Worm (Caenorhabditis elegans) whole organism, L4 larva: Measurements from ENCODE around the gene Y54F10BM.6.

Experiments used
- F44E2.7 ChIP-seq: fragments of 200-800 bp; sonication (Bioruptor generic); IDR thresholded peaks from 2 replicates; pipeline ENCODE4 v2.1.2; 2022; ENCODE audit warnings: missing genetic modification characterization, missing compliant biosample characterization
- F49E8.2 ChIP-seq: sonication (generic microtip); optimal IDR thresholded peaks from 2 replicates; lab custom pipeline; 2016; ENCODE audit warnings: missing compliant biosample characterization, mild to moderate bottlenecking, missing genetic modification characterization, borderline replicate concordance
- T26A8.4 ChIP-seq: fragments of 200-800 bp; sonication (Bioruptor generic); IDR thresholded peaks from 2 replicates; pipeline ENCODE4 v1.3.6; 2022; ENCODE audit warnings: missing genetic modification characterization, missing compliant biosample characterization
- Y48G9A.11 ChIP-seq: fragments of 200-800 bp; sonication (Bioruptor generic); IDR thresholded peaks from 2 replicates; pipeline ENCODE4 v1.3.6; 2022; ENCODE audit warnings: missing genetic modification reagents, missing genetic modification characterization, missing compliant biosample characterization
- aha-1 ChIP-seq: fragments of 150-350 bp; peaks from one replicate; lab custom pipeline; 2014; ENCODE audit warnings: missing biosample characterization, missing genetic modification characterization
- ama-1 ChIP-seq: fragments of 150-350 bp; optimal IDR thresholded peaks from 2 replicates; lab custom pipeline; 2014; ENCODE audit warnings: inconsistent platforms, mixed read lengths
- attf-4 ChIP-seq: sonication (generic microtip); optimal IDR thresholded peaks from 3 replicates; lab custom pipeline; 2017; ENCODE audit warnings: missing biosample characterization, missing genetic modification characterization
- ceh-28 ChIP-seq: fragments of 150-350 bp; optimal IDR thresholded peaks from 2 replicates; lab custom pipeline; 2014; ENCODE audit warnings: missing biosample characterization, missing genetic modification reagents, missing genetic modification characterization
- ceh-32 ChIP-seq: sonication (generic microtip); optimal IDR thresholded peaks from 2 replicates; lab custom pipeline; 2016; ENCODE audit warnings: mild to moderate bottlenecking, missing genetic modification characterization, missing compliant biosample characterization; ENCODE audit not compliant: poor library complexity
- ceh-44 ChIP-seq: fragments of 200-800 bp; sonication (Bioruptor generic); IDR thresholded peaks from 2 replicates; pipeline ENCODE4 v1.3.6; 2022; ENCODE audit warnings: missing genetic modification reagents, missing genetic modification characterization, missing compliant biosample characterization
- daf-12 ChIP-seq: fragments of 150-350 bp; optimal IDR thresholded peaks from 2 replicates; lab custom pipeline; 2014; ENCODE audit warnings: missing biosample characterization, missing genetic modification reagents, missing genetic modification characterization
- daf-19 ChIP-seq: fragments of 200-800 bp; sonication (Bioruptor generic); conservative IDR thresholded peaks from 2 replicates; pipeline ENCODE4 v1.3.6; 2022; ENCODE audit warnings: missing genetic modification characterization, missing compliant biosample characterization
- daf-8 ChIP-seq: fragments of 200-800 bp; sonication (Bioruptor generic); IDR thresholded peaks from 2 replicates; pipeline ENCODE4 v1.3.6; 2022; ENCODE audit warnings: missing genetic modification characterization, missing compliant biosample characterization
- dmd-8 ChIP-seq: fragments of 200-800 bp; sonication (Bioruptor generic); IDR thresholded peaks from 2 replicates; pipeline ENCODE4 v1.3.6; 2022; ENCODE audit warnings: missing genetic modification characterization, missing compliant biosample characterization
- dve-1 ChIP-seq: sonication (generic microtip); optimal IDR thresholded peaks from 2 replicates; lab custom pipeline; 2017; ENCODE audit warnings: antibody characterized with exemption, mild to moderate bottlenecking, missing genetic modification characterization, missing compliant biosample characterization; ENCODE audit not compliant: insufficient read depth
- egl-27 ChIP-seq: sonication (generic microtip); optimal IDR thresholded peaks from 3 replicates; lab custom pipeline; 2017; ENCODE audit warnings: missing biosample characterization, missing genetic modification reagents, missing genetic modification characterization
- fos-1 ChIP-seq: fragments of 150-350 bp; optimal IDR thresholded peaks from 2 replicates; lab custom pipeline; 2014; ENCODE audit warnings: missing biosample characterization, missing genetic modification characterization
- hlh-11 ChIP-seq: fragments of 200-800 bp; sonication (Bioruptor generic); optimal IDR thresholded peaks from 2 replicates; lab custom pipeline; 2018; ENCODE audit warnings: mild to moderate bottlenecking, missing genetic modification characterization, missing compliant biosample characterization
- jun-1 ChIP-seq: fragments of 150-350 bp; optimal IDR thresholded peaks from 2 replicates; lab custom pipeline; 2014; ENCODE audit warnings: missing biosample characterization, missing genetic modification reagents, missing genetic modification characterization
- lin-15B ChIP-seq: fragments of 150-350 bp; sonication (generic microtip); optimal IDR thresholded peaks from 3 replicates; lab custom pipeline; 2014; ENCODE audit warnings: missing biosample characterization, missing genetic modification characterization
- lin-29 ChIP-seq: fragments of 200-800 bp; sonication (Bioruptor generic); IDR thresholded peaks from 2 replicates; pipeline ENCODE4 v1.3.6; 2022; ENCODE audit warnings: missing genetic modification reagents, missing genetic modification characterization, missing compliant biosample characterization
- lin-38 ChIP-seq: fragments of 200-800 bp; sonication (Bioruptor generic); IDR thresholded peaks from 2 replicates; pipeline ENCODE4 v1.3.6; 2022; ENCODE audit warnings: missing genetic modification reagents, missing genetic modification characterization, missing compliant biosample characterization
- lsy-2 ChIP-seq, 2 experiments: fragments of 150-350 bp in 1 of 2; sonication (generic microtip) in 1 of 2; optimal IDR thresholded peaks; 2 replicates each; lab custom pipeline; 2014 to 2017; ENCODE audit warnings: missing biosample characterization in 2 of 2, missing genetic modification characterization in 2 of 2
- madf-9 ChIP-seq: fragments of 200-800 bp; sonication (Bioruptor generic); conservative IDR thresholded peaks from 2 replicates; pipeline ENCODE4 v1.3.6; 2022; ENCODE audit warnings: missing genetic modification reagents, missing genetic modification characterization, missing compliant biosample characterization
- mes-2 ChIP-seq: sonication (generic microtip); optimal IDR thresholded peaks from 2 replicates; lab custom pipeline; 2016; ENCODE audit warnings: missing genotype, mild to moderate bottlenecking, missing genetic modification characterization, missing compliant biosample characterization; ENCODE audit not compliant: poor library complexity, severe bottlenecking
- mxl-2 ChIP-seq: fragments of 200-800 bp; sonication (Bioruptor generic); conservative IDR thresholded peaks from 2 replicates; pipeline ENCODE4 v1.3.6; 2022; ENCODE audit warnings: missing genetic modification reagents, missing genetic modification characterization, missing compliant biosample characterization
- nhr-102 ChIP-seq: sonication (generic microtip); optimal IDR thresholded peaks from 2 replicates; lab custom pipeline; 2016; ENCODE audit warnings: mild to moderate bottlenecking, missing genetic modification characterization, moderate library complexity, missing compliant biosample characterization
- nhr-25 ChIP-seq: sonication (generic microtip); optimal IDR thresholded peaks from 2 replicates; lab custom pipeline; 2017; ENCODE audit warnings: missing genetic modification characterization, mild to moderate bottlenecking, missing compliant biosample characterization, antibody characterized with exemption, moderate library complexity, borderline replicate concordance; ENCODE audit not compliant: insufficient read depth
- nhr-41 ChIP-seq: fragments of 200-800 bp; sonication (Bioruptor generic); IDR thresholded peaks from 2 replicates; pipeline ENCODE4 v1.3.6; 2022; ENCODE audit warnings: missing genetic modification reagents, missing genetic modification characterization, missing compliant biosample characterization
- nhr-48 ChIP-seq: sonication (generic microtip); optimal IDR thresholded peaks from 2 replicates; lab custom pipeline; 2016; ENCODE audit warnings: mild to moderate bottlenecking, missing genetic modification characterization, missing compliant biosample characterization
- nhr-6 ChIP-seq: fragments of 150-350 bp; optimal IDR thresholded peaks from 2 replicates; lab custom pipeline; 2014; ENCODE audit warnings: missing biosample characterization, missing genetic modification characterization
- nhr-76 ChIP-seq: fragments of 150-350 bp; optimal IDR thresholded peaks from 2 replicates; lab custom pipeline; 2014; ENCODE audit warnings: missing biosample characterization, missing genetic modification characterization
- php-3 ChIP-seq: fragments of 200-800 bp; sonication (Bioruptor generic); IDR thresholded peaks from 2 replicates; pipeline ENCODE4 v1.3.6; 2022; ENCODE audit warnings: missing genetic modification reagents, missing genetic modification characterization, missing compliant biosample characterization
- snpc-1.2 ChIP-seq: fragments of 200-800 bp; sonication (Bioruptor generic); IDR thresholded peaks from 2 replicates; pipeline ENCODE4 v1.3.6; 2022; ENCODE audit warnings: missing genetic modification reagents, missing genetic modification characterization, missing compliant biosample characterization
- spr-1 ChIP-seq: sonication (generic microtip); optimal IDR thresholded peaks from 2 replicates; lab custom pipeline; 2016; ENCODE audit warnings: mild to moderate bottlenecking, missing genetic modification characterization, missing compliant biosample characterization
- tag-97 ChIP-seq: fragments of 200-800 bp; sonication (Bioruptor generic); IDR thresholded peaks from 2 replicates; pipeline ENCODE4 v1.3.6; 2022; ENCODE audit warnings: missing genetic modification characterization, missing compliant biosample characterization
- tra-1 ChIP-seq: fragments of 200-800 bp; sonication (Bioruptor generic); IDR thresholded peaks from 2 replicates; pipeline ENCODE4 v1.3.6; 2022; ENCODE audit warnings: missing genetic modification reagents, missing genetic modification characterization, missing compliant biosample characterization
- zfp-3 ChIP-seq: fragments of 200-800 bp; sonication (Bioruptor generic); conservative IDR thresholded peaks from 2 replicates; pipeline ENCODE4 v1.3.6; 2022; ENCODE audit warnings: missing genetic modification reagents, missing genetic modification characterization, missing compliant biosample characterization
- ztf-11 ChIP-seq: fragments of 150-350 bp; optimal IDR thresholded peaks from 2 replicates; lab custom pipeline; 2014; ENCODE audit warnings: missing biosample characterization, missing genetic modification characterization

The Y54F10BM.6 gene

DNA sequence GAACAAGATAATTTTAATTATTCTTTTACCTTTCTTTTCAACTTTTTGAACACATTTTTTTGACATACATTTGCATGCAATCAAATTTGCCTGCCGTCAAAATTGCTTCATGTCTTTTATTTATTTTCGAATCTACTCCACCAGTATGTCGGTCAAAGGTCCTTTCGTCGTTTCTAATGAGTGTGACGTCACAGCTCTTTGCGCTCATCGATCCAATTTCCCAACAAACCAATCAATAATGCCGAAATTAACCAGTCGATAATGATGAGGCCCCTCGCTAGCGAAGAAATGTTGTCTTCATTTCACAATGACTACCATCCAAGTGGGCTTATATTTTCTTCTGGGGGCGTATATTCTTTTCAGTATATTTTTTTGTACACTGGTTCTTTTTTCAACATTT, at the start of gene Y54F10BM.6:
Gene Y54F10BM.6 (plus strand): TSS at position 301 of the 400 bp plus-strand sequence.
- TF ChIP-seq ceh-32 (tag; lab: Kevin White, UChicago) (no peak), F49E8.2 (no peak), nhr-25 (tag; lab: Kevin White, UChicago) (no peak)

DNA sequence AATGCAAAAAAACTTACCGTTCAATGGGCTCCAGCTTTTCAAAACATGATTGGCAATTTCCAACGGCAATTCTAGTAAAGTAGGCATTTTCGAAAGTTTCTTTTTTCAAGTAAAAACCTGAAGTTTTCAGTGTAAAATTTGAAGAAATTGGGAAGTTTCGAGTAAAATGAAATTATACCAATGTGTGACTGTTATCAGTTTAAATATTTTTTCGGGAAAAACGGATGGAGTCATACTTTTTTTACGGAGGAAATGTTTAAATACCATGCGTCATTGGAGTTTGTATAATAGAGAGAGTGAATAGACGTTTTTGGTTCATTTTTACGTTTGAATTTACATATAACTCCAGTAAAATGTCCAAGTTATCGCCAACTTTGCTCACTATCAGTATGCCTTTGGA, 43.6 kb upstream of the Y54F10BM.6 start, which contains the start of gene fbxa-12:
Gene fbxa-12 (plus strand): TSS at position 301 of the 400 bp plus-strand sequence.
- TF ChIP-seq F44E2.7 (GFP tag; lab: Robert Waterston, UW) (no peak), madf-9 (GFP tag; lab: Robert Waterston, UW) (no peak), nhr-102 (no peak), lsy-2 (tag; optimal IDR thresholded peaks at IDR 0.05; lab: Kevin White, UChicago) (no peak), attf-4 (tag; lab: Kevin White, UChicago) (no peak), fos-1 (no peak)

DNA sequence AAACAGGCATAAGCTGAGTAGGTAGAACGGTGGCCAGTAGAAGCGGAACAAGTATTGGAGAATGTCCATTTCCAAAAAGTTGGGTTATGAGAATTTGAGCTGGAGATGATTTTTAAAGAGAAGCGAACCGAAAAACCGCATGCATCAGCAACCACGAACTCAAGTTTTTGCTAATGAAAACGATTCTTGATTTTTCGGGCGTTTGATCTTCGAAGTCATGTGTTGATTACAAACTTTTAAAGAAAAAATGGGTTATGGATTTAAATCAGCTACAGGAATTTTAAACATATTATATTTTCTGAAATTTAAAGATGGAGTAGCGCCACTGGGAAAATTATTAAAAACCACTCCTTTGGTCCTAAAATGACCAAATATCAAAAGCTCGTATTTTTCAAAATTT, 39.1 kb upstream of the Y54F10BM.6 start, which contains the start of gene srd-65:
Gene srd-65 (minus strand): TSS at position 101 of the 400 bp plus-strand sequence.
- no peak for TF ChIP-seq nhr-6 (tag; lab: Kevin White, UChicago)
- no peak for TF ChIP-seq lin-38 (GFP tag; lab: Robert Waterston, UW)
- no peak for TF ChIP-seq hlh-11 (tag; lab: Kevin White, UChicago)
- TF ChIP-seq spr-1 (tag; lab: Kevin White, UChicago) = no peak

DNA sequence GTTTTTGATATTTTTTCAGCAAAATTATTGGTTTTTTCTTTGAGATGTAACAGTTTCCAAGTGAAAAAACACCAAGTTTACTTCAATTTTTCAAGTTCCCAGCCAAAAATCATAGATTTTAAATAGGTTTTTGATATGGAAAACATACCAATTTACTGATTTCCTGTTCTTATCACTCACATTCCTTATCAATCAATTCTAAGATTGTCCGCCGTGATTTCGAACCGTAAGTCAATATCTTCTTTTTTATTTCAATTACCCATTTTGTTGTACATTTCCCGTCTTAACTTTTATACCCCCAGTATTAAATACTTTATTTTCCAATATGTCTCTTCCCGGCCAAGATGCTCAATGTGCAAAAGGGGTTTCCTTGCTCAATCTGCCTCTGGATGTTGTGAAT, 38.6 kb upstream of the Y54F10BM.6 start, which contains the start of gene fbxa-38:
Gene fbxa-38 (plus strand): TSS at position 195 of the 400 bp plus-strand sequence.
- no peak for TF ChIP-seq lin-15B (tag; lab: Kevin White, UChicago)
- no peak for TF ChIP-seq ceh-44 (GFP tag; lab: Robert Waterston, UW)
- TF ChIP-seq ceh-28 (tag; lab: Kevin White, UChicago) = no peak
- no peak for TF ChIP-seq snpc-1.2 (GFP tag; lab: Robert Waterston, UW)
- TF ChIP-seq Y48G9A.11 (GFP tag; lab: Robert Waterston, UW) = no peak
- no peak for TF ChIP-seq egl-27 (tag; lab: Kevin White, UChicago)
- no peak for TF ChIP-seq ama-1 (lab: Kevin White, UChicago)
- TF ChIP-seq tag-97 (GFP tag; lab: Robert Waterston, UW) = no peak
- TF ChIP-seq ztf-11 (tag; lab: Kevin White, UChicago) = no peak
- no peak for TF ChIP-seq T26A8.4
- TF ChIP-seq nhr-48 (tag; lab: Kevin White, UChicago) = no peak
- no peak for TF ChIP-seq ceh-32 (tag; lab: Kevin White, UChicago)

DNA sequence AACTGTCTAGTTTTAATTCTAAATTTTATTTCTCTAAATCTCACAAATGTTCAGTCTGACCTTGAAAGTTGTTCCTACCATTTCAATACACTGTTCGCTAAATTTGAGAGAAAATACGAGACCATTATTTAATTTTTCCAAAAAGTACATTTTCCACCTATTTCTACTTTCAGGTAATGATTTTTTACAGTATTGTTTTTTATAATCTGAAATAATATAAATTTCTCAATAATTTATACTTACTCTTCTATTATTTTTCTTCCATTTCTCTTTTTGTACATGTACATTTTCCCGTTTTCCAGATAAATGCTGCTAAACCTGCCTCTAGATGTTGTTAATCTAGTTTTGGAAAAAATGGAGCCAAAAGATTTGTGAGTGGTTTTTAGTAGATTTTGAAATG, 35.6 kb upstream of the Y54F10BM.6 start, which contains the start of gene fbxa-62:
Gene fbxa-62 (plus strand): TSS at position 301 of the 400 bp plus-strand sequence.
- TF ChIP-seq zfp-3 (GFP tag; lab: Robert Waterston, UW) = no peak

DNA sequence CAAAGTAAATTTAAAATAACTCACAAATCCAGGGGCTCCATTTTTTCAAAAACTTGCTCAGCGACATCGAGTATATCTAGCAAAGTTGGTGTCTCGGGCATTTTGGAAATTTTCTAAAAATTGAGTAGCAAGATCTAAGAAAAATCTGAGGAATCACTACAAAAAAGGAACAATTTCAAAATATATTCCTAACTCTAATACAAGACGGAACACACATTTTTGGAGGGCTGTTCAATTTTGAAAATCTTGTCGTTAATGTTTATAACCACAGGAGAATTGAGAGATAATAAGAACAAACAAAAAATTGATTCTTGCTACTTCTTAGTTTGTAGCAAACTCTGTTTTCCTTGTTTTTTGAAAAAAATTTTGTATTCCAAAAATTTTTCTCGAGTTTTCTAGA, 30.7 kb upstream of the Y54F10BM.6 start, which contains the start of gene fbxa-47:
Gene fbxa-47 (minus strand): TSS at position 101 of the 400 bp plus-strand sequence.
- no peak for TF ChIP-seq mxl-2 (GFP tag; lab: Robert Waterston, UW)
- no peak for TF ChIP-seq daf-19 (GFP tag; lab: Robert Waterston, UW)

DNA sequence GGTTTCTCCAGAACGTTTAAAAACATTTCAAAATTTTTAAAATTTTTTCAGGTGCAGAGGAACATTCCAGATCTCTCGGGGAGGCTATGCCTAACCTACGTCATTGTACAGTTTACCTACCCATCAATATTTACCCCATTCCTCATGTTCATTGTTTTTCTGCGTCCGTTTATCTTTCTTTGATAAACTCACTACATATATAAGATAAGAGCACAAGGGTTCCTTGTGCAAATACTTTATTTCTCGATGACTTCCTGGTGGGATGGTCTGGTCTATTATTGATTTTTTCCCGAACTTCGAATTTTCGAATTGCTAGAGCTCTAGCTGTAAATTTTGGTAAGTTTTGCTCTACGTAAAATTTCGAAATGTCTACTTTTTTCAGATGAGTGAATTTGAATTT, 29.6 kb upstream of the Y54F10BM.6 start:
- no peak for TF ChIP-seq ceh-28 (tag; lab: Kevin White, UChicago)
- no peak for TF ChIP-seq tra-1 (GFP tag; lab: Robert Waterston, UW)
- no peak for TF ChIP-seq php-3
- TF ChIP-seq nhr-76 (tag; lab: Kevin White, UChicago) = no peak
- no peak for TF ChIP-seq nhr-25 (tag; lab: Kevin White, UChicago)
- TF ChIP-seq daf-12 = no peak
- TF ChIP-seq aha-1 (tag; lab: Kevin White, UChicago) = no peak
- no peak for TF ChIP-seq lin-29 (GFP tag; lab: Robert Waterston, UW)
- no peak for TF ChIP-seq dmd-8 (GFP tag; lab: Robert Waterston, UW)
- TF ChIP-seq jun-1 (tag; lab: Kevin White, UChicago) = no peak
- no peak for TF ChIP-seq mes-2 (tag; lab: Kevin White, UChicago)
- TF ChIP-seq dve-1 (tag; lab: Kevin White, UChicago) = no peak
- TF ChIP-seq daf-8 (GFP tag; lab: Robert Waterston, UW) = no peak
- no peak for TF ChIP-seq nhr-41
- TF ChIP-seq Y48G9A.11 (GFP tag; lab: Robert Waterston, UW) = no peak
- no peak for TF ChIP-seq ceh-44 (GFP tag; lab: Robert Waterston, UW)
